Worm (Caenorhabditis elegans) whole organism, midembryonic: Measurements from ENCODE around the gene ins-35.

Source experiments
- T22C8.4 ChIP-seq: fragments of 200-800 bp; sonication (Bioruptor generic); IDR thresholded peaks from 2 replicates; pipeline ENCODE4 v1.3.6; 2022; ENCODE audit warnings: missing genetic modification characterization, missing compliant biosample characterization
- flt-1 ChIP-seq: fragments of 200-800 bp; sonication (Bioruptor generic); IDR thresholded peaks from 2 replicates; pipeline ENCODE4 v1.3.6; 2022; ENCODE audit warnings: missing genetic modification characterization, missing compliant biosample characterization
- ref-1 ChIP-seq: fragments of 200-800 bp; sonication (Bioruptor generic); conservative IDR thresholded peaks from 2 replicates; pipeline ENCODE4 v1.3.6; 2022; ENCODE audit warnings: missing genetic modification reagents, missing genetic modification characterization, missing compliant biosample characterization
- ztf-23 ChIP-seq: fragments of 200-800 bp; sonication (Bioruptor generic); IDR thresholded peaks from 2 replicates; pipeline ENCODE4 v1.3.6; 2022; ENCODE audit warnings: missing genetic modification reagents, missing genetic modification characterization, missing compliant biosample characterization
- ztf-29 ChIP-seq: fragments of 200-800 bp; sonication (Bioruptor generic); IDR thresholded peaks from 2 replicates; pipeline ENCODE4 v1.3.6; 2022; ENCODE audit warnings: missing genetic modification reagents, missing genetic modification characterization, missing compliant biosample characterization

DNA sequence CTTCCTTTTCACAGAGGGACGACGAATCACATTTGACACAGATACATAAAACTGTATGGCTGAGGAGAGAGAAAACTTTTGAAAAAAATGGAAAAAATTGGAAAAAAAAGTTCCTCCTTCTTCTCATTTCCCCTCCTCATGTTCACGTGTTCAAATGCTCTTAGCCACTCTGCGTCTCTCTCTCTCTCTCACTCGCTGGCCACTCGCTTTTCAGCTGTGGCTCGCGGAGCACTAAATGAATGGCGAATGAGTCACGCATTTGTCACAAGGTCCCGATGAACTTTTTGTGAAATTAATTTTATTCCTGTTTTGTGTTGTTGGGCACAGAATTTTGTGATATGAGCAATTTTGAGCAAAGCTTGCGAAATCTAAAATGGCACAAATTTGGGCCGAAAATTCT lies 42.5 kb downstream of the ins-35 start:
- TF ChIP-seq ztf-29 (no peak), flt-1 (no peak), T22C8.4 (no peak), ref-1 (no peak), ztf-23 (GFP tag; lab: Robert Waterston, UW) (no peak)
